Fruit fly (Drosophila melanogaster) whole organism, embryonic: ENCODE results near the gene Kmn2.

Experiments used
- CG10431 ChIP-seq: fragments of 200-800 bp; sonication (Bioruptor generic); optimal IDR thresholded peaks from 3 replicates; lab custom pipeline; 2018; ENCODE audit warnings: missing biosample characterization, mild to moderate bottlenecking, missing genetic modification characterization
- CG10462 ChIP-seq: fragments of 200-800 bp; sonication (Bioruptor generic); optimal IDR thresholded peaks from 2 replicates; lab custom pipeline; 2016; ENCODE audit warnings: missing biosample characterization, missing genetic modification characterization
- CG11093 ChIP-seq: fragments of 200-800 bp; sonication (Bioruptor generic); IDR thresholded peaks from 3 replicates; pipeline ENCODE4 v1.3.6; 2022; ENCODE audit warnings: missing biosample characterization, missing genetic modification characterization
- CG14710 ChIP-seq: fragments of 200-800 bp; sonication (Bioruptor generic); optimal IDR thresholded peaks from 3 replicates; lab custom pipeline; 2019; ENCODE audit warnings: missing biosample characterization, mild to moderate bottlenecking, missing genetic modification characterization, moderate library complexity
- CG14965 ChIP-seq: fragments of 200-800 bp; sonication (Bioruptor generic); optimal IDR thresholded peaks from 2 replicates; lab custom pipeline; 2016; ENCODE audit warnings: missing biosample characterization, missing genetic modification characterization, borderline replicate concordance
- CG1529 ChIP-seq: fragments of 200-800 bp; sonication (Bioruptor generic); optimal IDR thresholded peaks from 3 replicates; lab custom pipeline; 2018; ENCODE audit warnings: missing biosample characterization, missing genetic modification characterization
- CG17829 ChIP-seq: fragments of 200-800 bp; optimal IDR thresholded peaks from 2 replicates; lab custom pipeline; 2019; ENCODE audit warnings: missing biosample characterization, mild to moderate bottlenecking, missing genetic modification characterization, moderate library complexity
- CG2712 ChIP-seq: fragments of 200-800 bp; optimal IDR thresholded peaks from 3 replicates; lab custom pipeline; 2019; ENCODE audit warnings: missing biosample characterization, mild to moderate bottlenecking, missing genetic modification characterization, moderate library complexity
- CG2875 ChIP-seq: fragments of 200-800 bp; sonication (Bioruptor generic); optimal IDR thresholded peaks from 2 replicates; lab custom pipeline; 2017; ENCODE audit warnings: missing biosample characterization, mild to moderate bottlenecking, missing genetic modification characterization, missing genetic modification reagents
- CG3407 ChIP-seq: fragments of 200-800 bp; sonication (Bioruptor generic); optimal IDR thresholded peaks from 2 replicates; lab custom pipeline; 2018; ENCODE audit warnings: missing biosample characterization, mild to moderate bottlenecking, missing genetic modification characterization
- CG4360 ChIP-seq: fragments of 200-800 bp; sonication (Bioruptor generic); IDR thresholded peaks from 2 replicates; pipeline ENCODE4 v1.3.6; 2022; ENCODE audit warnings: missing biosample characterization, missing genetic modification characterization
- CG8359 ChIP-seq: fragments of 200-800 bp; sonication (Bioruptor generic); optimal IDR thresholded peaks from 2 replicates; lab custom pipeline; 2017; ENCODE audit warnings: missing biosample characterization, mild to moderate bottlenecking, missing genetic modification characterization, borderline replicate concordance
- CG8924 ChIP-seq: fragments of 200-800 bp; optimal IDR thresholded peaks from 3 replicates; lab custom pipeline; 2019; ENCODE audit warnings: missing biosample characterization, mild to moderate bottlenecking, missing genetic modification characterization, moderate library complexity
- Chrac-16 ChIP-seq: fragments of 200-800 bp; sonication (Bioruptor generic); optimal IDR thresholded peaks from 3 replicates; lab custom pipeline; 2016; ENCODE audit warnings: missing biosample characterization, missing genetic modification characterization
- E2f1 ChIP-seq: fragments of 200-800 bp; sonication (Bioruptor generic); IDR thresholded peaks from 2 replicates; pipeline ENCODE4 v1.3.6; 2022; ENCODE audit warnings: missing biosample characterization, missing genetic modification characterization
- H2.0 ChIP-seq: fragments of 200-800 bp; sonication (Bioruptor generic); IDR thresholded peaks from 2 replicates; pipeline ENCODE4 v1.3.6; 2022; ENCODE audit warnings: missing biosample characterization, missing genetic modification characterization
- Hr3 ChIP-seq: fragments of 200-800 bp; sonication (Bioruptor generic); optimal IDR thresholded peaks from 3 replicates; lab custom pipeline; 2016; ENCODE audit warnings: missing biosample characterization, missing genetic modification characterization
- MESR4 ChIP-seq: fragments of 200-800 bp; sonication (Bioruptor generic); optimal IDR thresholded peaks from 2 replicates; lab custom pipeline; 2018; ENCODE audit warnings: missing biosample characterization, mild to moderate bottlenecking, missing genetic modification characterization, moderate library complexity
- Nf-YB ChIP-seq: fragments of 200-800 bp; sonication (Bioruptor generic); optimal IDR thresholded peaks from 3 replicates; lab custom pipeline; 2019; ENCODE audit warnings: missing biosample characterization, mild to moderate bottlenecking, missing genetic modification characterization, moderate library complexity
- Oaz ChIP-seq: fragments of 200-800 bp; sonication (Bioruptor generic); IDR thresholded peaks from 2 replicates; pipeline ENCODE4 v1.3.6; 2022; ENCODE audit warnings: missing biosample characterization, missing genetic modification characterization
- Oli ChIP-seq: fragments of 200-800 bp; sonication (Bioruptor generic); optimal IDR thresholded peaks from 2 replicates; lab custom pipeline; 2018; ENCODE audit warnings: missing biosample characterization, mild to moderate bottlenecking, missing genetic modification characterization, moderate library complexity
- Poxn ChIP-seq: fragments of 200-800 bp; sonication (Bioruptor generic); IDR thresholded peaks from 2 replicates; pipeline ENCODE4 v1.3.6; 2022; ENCODE audit warnings: missing biosample characterization, missing genetic modification characterization
- Ptx1 ChIP-seq: fragments of 200-800 bp; sonication (Bioruptor generic); IDR thresholded peaks from 2 replicates; pipeline ENCODE4 v1.3.6; 2022; ENCODE audit warnings: missing biosample characterization, missing genetic modification characterization
- al ChIP-seq: fragments of 200-800 bp; sonication (Bioruptor generic); IDR thresholded peaks from 2 replicates; pipeline ENCODE4 v1.3.6; 2022; ENCODE audit warnings: missing biosample characterization, missing genetic modification characterization
- ase ChIP-seq: fragments of 200-800 bp; sonication (Bioruptor generic); IDR thresholded peaks from 3 replicates; pipeline ENCODE4 v1.3.6; 2022; ENCODE audit warnings: missing biosample characterization, missing genetic modification characterization
- az2 ChIP-seq: fragments of 200-800 bp; sonication (Bioruptor generic); optimal IDR thresholded peaks from 3 replicates; lab custom pipeline; 2016; ENCODE audit warnings: missing biosample characterization, missing genetic modification characterization
- bcd ChIP-seq: fragments of 200-800 bp; sonication (Bioruptor generic); optimal IDR thresholded peaks from 2 replicates; lab custom pipeline; 2017; ENCODE audit warnings: missing biosample characterization, mild to moderate bottlenecking, missing genetic modification characterization
- bsh ChIP-seq, 2 experiments: fragments of 200-800 bp; sonication (Bioruptor generic); optimal IDR thresholded peaks; 2 replicates each; lab custom pipeline; 2017 to 2018; ENCODE audit warnings: mild to moderate bottlenecking in 2 of 2, missing biosample characterization in 2 of 2, missing genetic modification characterization in 2 of 2, moderate library complexity in 1 of 2
- cg ChIP-seq: fragments of 200-800 bp; sonication (Bioruptor generic); optimal IDR thresholded peaks from 3 replicates; lab custom pipeline; 2019; ENCODE audit warnings: missing biosample characterization, mild to moderate bottlenecking, missing genetic modification characterization, moderate library complexity
- chm ChIP-seq: fragments of 200-800 bp; sonication (Bioruptor generic); IDR thresholded peaks from 2 replicates; pipeline ENCODE4 v1.3.6; 2022; ENCODE audit warnings: missing biosample characterization, missing genetic modification characterization
- dysf ChIP-seq: fragments of 200-800 bp; sonication (Bioruptor generic); IDR thresholded peaks from 3 replicates; pipeline ENCODE4 v1.3.6; 2022; ENCODE audit warnings: missing biosample characterization, missing genetic modification characterization
- emc ChIP-seq: fragments of 200-800 bp; sonication (Bioruptor generic); optimal IDR thresholded peaks from 2 replicates; lab custom pipeline; 2016; ENCODE audit warnings: missing biosample characterization, missing genetic modification characterization
- ewg ChIP-seq: fragments of 200-800 bp; sonication (Bioruptor generic); optimal IDR thresholded peaks from 3 replicates; lab custom pipeline; 2017; ENCODE audit warnings: mild to moderate bottlenecking, missing biosample characterization, missing genetic modification reagents, missing genetic modification characterization
- fd96Cb ChIP-seq: fragments of 200-800 bp; sonication (Bioruptor generic); optimal IDR thresholded peaks from 2 replicates; lab custom pipeline; 2018; ENCODE audit warnings: missing biosample characterization, mild to moderate bottlenecking, missing genetic modification characterization, moderate library complexity
- gro ChIP-seq: fragments of 200-800 bp; sonication (Bioruptor generic); optimal IDR thresholded peaks from 2 replicates; lab custom pipeline; 2016; ENCODE audit warnings: missing biosample characterization, missing genetic modification characterization
- hbn ChIP-seq: fragments of 200-800 bp; sonication (Bioruptor generic); IDR thresholded peaks from 2 replicates; pipeline ENCODE4 v1.3.6; 2022; ENCODE audit warnings: missing biosample characterization, missing genetic modification characterization; ENCODE audit not compliant: partially characterized antibody
- knrl ChIP-seq: fragments of 200-800 bp; sonication (Bioruptor generic); IDR thresholded peaks from 3 replicates; pipeline ENCODE4 v1.3.6; 2022; ENCODE audit warnings: missing biosample characterization, missing genetic modification characterization; ENCODE audit not compliant: partially characterized antibody
- lmd ChIP-seq: fragments of 200-800 bp; sonication (Bioruptor generic); IDR thresholded peaks from 2 replicates; pipeline ENCODE4 v1.3.6; 2022; ENCODE audit warnings: missing biosample characterization, missing genetic modification characterization
- onecut ChIP-seq: fragments of 200-800 bp; sonication (Bioruptor generic); IDR thresholded peaks from 2 replicates; pipeline ENCODE4 v1.3.6; 2022; ENCODE audit warnings: missing biosample characterization, missing genetic modification characterization
- phol ChIP-seq: fragments of 200-800 bp; sonication (Bioruptor generic); optimal IDR thresholded peaks from 3 replicates; lab custom pipeline; 2018; ENCODE audit warnings: missing biosample characterization, mild to moderate bottlenecking, missing genetic modification characterization, moderate library complexity
- ranshi ChIP-seq: fragments of 200-800 bp; sonication (Bioruptor generic); IDR thresholded peaks from 2 replicates; pipeline ENCODE4 v1.3.6; 2022; ENCODE audit warnings: missing biosample characterization, missing genetic modification characterization
- scrt ChIP-seq: fragments of 200-800 bp; sonication (Bioruptor generic); optimal IDR thresholded peaks from 2 replicates; lab custom pipeline; 2018; ENCODE audit warnings: missing biosample characterization, mild to moderate bottlenecking, missing genetic modification characterization, moderate library complexity
- sr ChIP-seq: fragments of 200-800 bp; sonication (Bioruptor generic); IDR thresholded peaks from 3 replicates; pipeline ENCODE4 v1.3.6; 2022; ENCODE audit warnings: missing biosample characterization, missing genetic modification characterization
- vvl ChIP-seq: fragments of 200-800 bp; sonication (Bioruptor generic); IDR thresholded peaks from 2 replicates; pipeline ENCODE4 v1.3.6; 2022; ENCODE audit warnings: missing biosample characterization, missing genetic modification characterization
- zfh2 ChIP-seq: fragments of 200-800 bp; sonication (Bioruptor generic); optimal IDR thresholded peaks from 2 replicates; lab custom pipeline; 2016; ENCODE audit warnings: missing biosample characterization, missing genetic modification characterization

The Kmn2 gene

dm6 chr3R:7962778-7963494 is 38.2 kb downstream of the Kmn2 start (continued):
- peak; percentile 6; the same call in 1 of the 3 replicates for TF ChIP-seq ase (GFP tag; lab: Robert Waterston, UW)
- peak; percentile 22 for TF ChIP-seq CG10462 (GFP tag; lab: Kevin White, UChicago)
- TF ChIP-seq knrl (GFP tag; lab: Robert Waterston, UW), result no peak
- 0 out of 2 replicates have a peak, but pooled peaks have one; percentile 15 for TF ChIP-seq lmd
- TF ChIP-seq CG17829 (tag; lab: Kevin White, UChicago), result peak; percentile 72
- no peak for TF ChIP-seq hbn
- peak; percentile 19 for TF ChIP-seq CG8359 (GFP tag; lab: Kevin White, UChicago)
- TF ChIP-seq CG4360 (GFP tag; lab: Robert Waterston, UW), result peak; percentile 47
- TF ChIP-seq CG14710, result peak; percentile 78
- no peak for TF ChIP-seq zfh2 (GFP tag; lab: Kevin White, UChicago)
- TF ChIP-seq az2 (GFP tag; lab: Kevin White, UChicago), result peak; percentile 67
- TF ChIP-seq al (GFP tag; lab: Robert Waterston, UW), result no peak
- no peak for TF ChIP-seq CG14965
- peak; percentile 79 for TF ChIP-seq Oli (tag; lab: Kevin White, UChicago)
- TF ChIP-seq CG2712 (tag; lab: Kevin White, UChicago), result peak; percentile 76
- peak; percentile 82 for TF ChIP-seq phol (tag; lab: Kevin White, UChicago)
- 0 out of 2 replicates have a peak, but pooled peaks have one; percentile 22 for TF ChIP-seq E2f1
- TF ChIP-seq ranshi (GFP tag; lab: Robert Waterston, UW), result no peak
- peak; percentile 68 for TF ChIP-seq fd96Cb (tag; lab: Kevin White, UChicago)
- TF ChIP-seq cg, result peak; percentile 91
- TF ChIP-seq emc (GFP tag; lab: Kevin White, UChicago), result no peak
- peak; percentile 45 for TF ChIP-seq bcd (GFP tag; lab: Kevin White, UChicago)
- peak; percentile 55 for TF ChIP-seq CG1529 (GFP tag; lab: Kevin White, UChicago)
- peak; percentile 38 to 67 for TF ChIP-seq bsh (GFP tag; optimal IDR thresholded peaks at IDR 0.05; lab: Kevin White, UChicago)
- TF ChIP-seq CG2875, result peak; percentile 61
- no peak for TF ChIP-seq Oaz (GFP tag; lab: Robert Waterston, UW)
- TF ChIP-seq Chrac-16 (GFP tag; lab: Kevin White, UChicago), result peak; percentile 19
- TF ChIP-seq Ptx1 (GFP tag; lab: Robert Waterston, UW), result peak; percentile 56
- no peak for TF ChIP-seq MESR4 (GFP tag; lab: Kevin White, UChicago)
- TF ChIP-seq CG11093, result peak; percentile 7; the same call in 1 of the 3 replicates
- TF ChIP-seq gro (GFP tag; lab: Kevin White, UChicago), result no peak
- TF ChIP-seq dysf, result no peak
- 0 out of 3 replicates have a peak, but pooled peaks have one; percentile 10 for TF ChIP-seq sr
- TF ChIP-seq CG8924 (tag; lab: Kevin White, UChicago), result peak; percentile 47
- TF ChIP-seq scrt, result no peak
- peak; percentile 1; the same call in 1 of the 2 replicates for TF ChIP-seq onecut (GFP tag; lab: Robert Waterston, UW)
- no peak for TF ChIP-seq chm (GFP tag; lab: Robert Waterston, UW)
- TF ChIP-seq Poxn (GFP tag; lab: Robert Waterston, UW), result no peak
- TF ChIP-seq CG10431, result peak; percentile 47
- no peak for TF ChIP-seq vvl (GFP tag; lab: Robert Waterston, UW)
- TF ChIP-seq Nf-YB (GFP tag; lab: Kevin White, UChicago), result peak; percentile 93
- TF ChIP-seq ewg (GFP tag; lab: Kevin White, UChicago), result peak; percentile 9
- 0 out of 2 replicates have a peak, but pooled peaks have one; percentile 18 for TF ChIP-seq H2.0 (GFP tag; lab: Robert Waterston, UW)
- TF ChIP-seq Hr3 (GFP tag; lab: Kevin White, UChicago), result peak; percentile 52
- peak; percentile 63 for TF ChIP-seq CG3407 (GFP tag; lab: Kevin White, UChicago)
